Worm (Caenorhabditis elegans): ENCODE measurements around the gene R05A10.3.

The R05A10.3 gene

DNA sequence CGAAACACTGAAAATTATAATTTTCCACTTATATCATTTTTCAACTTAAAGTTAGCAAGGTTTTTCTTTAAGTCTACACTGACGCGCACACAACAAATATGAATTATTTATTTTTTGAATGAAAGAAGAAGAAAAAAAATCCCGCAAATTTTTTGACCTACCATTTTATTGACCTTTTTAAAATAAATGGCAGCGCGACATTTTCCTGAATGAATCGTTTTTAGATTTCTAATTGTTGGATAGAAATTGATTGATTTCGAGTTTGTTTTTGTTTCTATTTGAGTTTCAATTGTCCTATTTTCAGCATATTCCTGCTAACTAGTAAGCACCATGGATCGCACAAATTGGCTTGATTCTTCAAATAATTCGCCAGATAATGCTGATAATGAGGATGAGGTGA, 16.9 kb upstream of the R05A10.3 start, which contains the start of gene K01G12.3:
Gene K01G12.3 (plus strand): TSS at position 301 of the 400 bp plus-strand sequence.
- TF ChIP-seq ceh-36 (tag; optimal IDR thresholded peaks at IDR 0.05) (no peak), F13C5.2 (tag; optimal IDR thresholded peaks at IDR 0.05) (no peak), hmbx-1 (tag; optimal IDR thresholded peaks at IDR 0.05) (no peak), hnd-1 (tag; optimal IDR thresholded peaks at IDR 0.05) (no peak), tbx-11 (GFP tag; IDR thresholded peaks at IDR 0.05) (no peak), sea-1 (GFP tag; conservative IDR thresholded peaks at IDR 0.05) (no peak), aly-1 (tag; optimal IDR thresholded peaks at IDR 0.05) (no peak)

DNA sequence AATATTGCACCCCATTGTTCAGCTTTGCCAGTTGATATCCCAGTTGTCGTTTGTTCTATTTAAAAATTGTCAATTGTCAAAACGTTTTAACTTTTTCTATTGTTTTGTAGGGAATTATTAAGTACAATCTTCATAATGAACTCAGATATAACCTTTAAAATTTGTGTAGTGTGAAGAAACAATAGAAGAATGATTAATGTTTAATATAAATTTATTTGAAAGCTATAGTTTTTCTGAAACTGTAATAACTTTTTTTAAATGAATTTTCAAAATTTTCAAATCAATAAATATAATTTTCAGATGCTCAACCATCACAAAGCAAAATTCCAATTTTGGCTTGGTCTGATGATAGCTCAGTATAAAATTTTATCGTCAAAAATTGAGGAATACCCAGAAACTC, 15.6 kb upstream of the R05A10.3 start, which contains the start of gene K01G12.22:
Gene K01G12.22 (plus strand): TSS at position 301 of the 400 bp plus-strand sequence.
- TF ChIP-seq B0310.2 (tag; optimal IDR thresholded peaks at IDR 0.05) (no peak), ceh-13 (GFP tag; optimal IDR thresholded peaks at IDR 0.05) (no peak), ama-1 (optimal IDR thresholded peaks at IDR 0.05) (no peak), flt-1 (GFP tag; IDR thresholded peaks at IDR 0.05) (no peak), pes-1 (GFP tag; IDR thresholded peaks at IDR 0.05) (no peak), ceh-36 (tag; optimal IDR thresholded peaks at IDR 0.05) (no peak), aly-1 (tag; optimal IDR thresholded peaks at IDR 0.05) (no peak), tra-4 (tag; optimal IDR thresholded peaks at IDR 0.05) (no peak), scrt-1 (GFP tag; IDR thresholded peaks at IDR 0.05) (no peak), F13C5.2 (tag; optimal IDR thresholded peaks at IDR 0.05) (no peak), tbx-37 (GFP tag; conservative IDR thresholded peaks at IDR 0.05) (no peak), hmg-4 (GFP tag; optimal IDR thresholded peaks at IDR 0.05) (no peak), sea-1 (GFP tag; conservative IDR thresholded peaks at IDR 0.05) (no peak), hmbx-1 (tag; optimal IDR thresholded peaks at IDR 0.05) (no peak), hnd-1 (tag; optimal IDR thresholded peaks at IDR 0.05) (no peak), ets-7 (tag; optimal IDR thresholded peaks at IDR 0.05) (no peak), tbx-11 (GFP tag; IDR thresholded peaks at IDR 0.05) (no peak)

DNA sequence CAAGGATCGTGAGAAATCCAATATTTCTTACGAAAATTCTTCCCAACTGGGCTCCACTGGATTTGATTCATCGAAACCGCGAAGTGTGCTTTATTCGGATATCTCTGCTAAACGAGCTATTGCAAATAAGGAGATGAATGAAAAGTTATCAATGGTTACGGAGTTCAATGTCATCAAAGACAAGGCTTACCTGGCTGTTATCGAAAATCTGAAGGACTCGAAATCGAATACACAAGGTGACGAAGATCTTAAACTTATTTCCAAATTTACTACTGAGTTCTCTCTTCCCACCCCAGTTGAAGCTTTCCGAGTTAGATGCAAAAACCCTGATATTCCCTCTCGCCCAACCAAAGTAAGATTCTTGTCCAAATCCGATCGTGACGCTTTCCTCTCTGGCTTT, 10.0 kb upstream of the R05A10.3 start:
- TF ChIP-seq hmbx-1 (tag; optimal IDR thresholded peaks at IDR 0.05) = no peak
- no peak for TF ChIP-seq tbx-11 (GFP tag; IDR thresholded peaks at IDR 0.05)
- TF ChIP-seq hnd-1 (tag; optimal IDR thresholded peaks at IDR 0.05) = no peak
- TF ChIP-seq ama-1 (optimal IDR thresholded peaks at IDR 0.05) = no peak
- TF ChIP-seq scrt-1 (GFP tag; IDR thresholded peaks at IDR 0.05) = no peak

DNA sequence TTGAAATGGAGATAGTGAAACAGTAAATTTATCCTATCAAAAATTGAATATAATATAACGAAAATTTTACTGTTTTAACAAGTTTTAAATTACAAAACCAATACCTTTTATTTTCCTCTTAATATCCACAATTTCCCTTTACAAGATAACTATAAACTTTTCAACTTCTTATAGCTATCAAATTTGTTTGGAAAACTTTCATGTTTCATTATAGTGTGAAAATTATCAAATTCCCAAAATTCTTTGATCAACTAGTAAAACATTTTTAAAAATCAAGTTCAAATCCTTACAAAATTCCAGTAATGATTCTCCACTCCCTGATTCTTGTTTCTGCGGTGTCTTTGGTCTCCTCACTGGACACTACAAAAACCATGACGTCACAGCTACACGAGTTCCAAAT, 5.8 kb upstream of the R05A10.3 start, which contains the start of gene R05A10.1:
Gene R05A10.1 (plus strand): TSS at position 301 of the 400 bp plus-strand sequence.
- TF ChIP-seq sea-1 (GFP tag; conservative IDR thresholded peaks at IDR 0.05) (no peak), hmg-4 (GFP tag; optimal IDR thresholded peaks at IDR 0.05) (no peak), flt-1 (GFP tag; IDR thresholded peaks at IDR 0.05) (no peak)

DNA sequence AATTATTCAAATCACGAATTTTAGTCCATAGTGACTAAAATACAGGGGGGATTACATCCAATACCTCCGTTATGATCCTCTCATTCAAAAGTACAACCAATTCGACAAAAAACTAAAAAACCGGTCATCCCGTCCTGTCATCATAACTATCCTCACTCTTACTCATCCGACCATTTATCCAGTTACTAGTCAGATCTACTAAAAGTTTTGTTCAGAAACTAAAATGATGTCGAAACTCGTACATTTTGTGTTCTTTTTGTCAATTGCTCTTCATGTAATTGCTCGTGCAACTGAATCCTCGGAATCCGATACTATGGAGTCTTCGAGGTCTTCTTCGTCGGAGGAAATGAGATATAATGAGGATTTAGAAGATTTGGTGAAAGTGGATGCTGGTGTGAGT, 785 bp upstream of the R05A10.3 start, which contains the start of gene R05A10.2:
Gene R05A10.2 (plus strand): TSS at position 214 of the 400 bp plus-strand sequence.
- no peak for TF ChIP-seq ceh-36 (tag; optimal IDR thresholded peaks at IDR 0.05)
- TF ChIP-seq hmbx-1 (tag; optimal IDR thresholded peaks at IDR 0.05) = no peak
- no peak for TF ChIP-seq B0310.2 (tag; optimal IDR thresholded peaks at IDR 0.05)
- TF ChIP-seq aly-1 (tag; optimal IDR thresholded peaks at IDR 0.05) = no peak
- no peak for TF ChIP-seq tbx-37 (GFP tag; conservative IDR thresholded peaks at IDR 0.05)
- no peak for TF ChIP-seq ceh-13 (GFP tag; optimal IDR thresholded peaks at IDR 0.05)
- no peak for TF ChIP-seq flt-1 (GFP tag; IDR thresholded peaks at IDR 0.05)
- TF ChIP-seq ama-1 (optimal IDR thresholded peaks at IDR 0.05) = no peak
- TF ChIP-seq hnd-1 (tag; optimal IDR thresholded peaks at IDR 0.05) = no peak
- no peak for TF ChIP-seq sea-1 (GFP tag; conservative IDR thresholded peaks at IDR 0.05)
- TF ChIP-seq scrt-1 (GFP tag; IDR thresholded peaks at IDR 0.05) = no peak
- TF ChIP-seq hmg-4 (GFP tag; optimal IDR thresholded peaks at IDR 0.05) = no peak
- no peak for TF ChIP-seq ets-7 (tag; optimal IDR thresholded peaks at IDR 0.05)
- no peak for TF ChIP-seq tbx-11 (GFP tag; IDR thresholded peaks at IDR 0.05)
- no peak for TF ChIP-seq tra-4 (tag; optimal IDR thresholded peaks at IDR 0.05)
- no peak for TF ChIP-seq F13C5.2 (tag; optimal IDR thresholded peaks at IDR 0.05)
- no peak for TF ChIP-seq pes-1 (GFP tag; IDR thresholded peaks at IDR 0.05)

DNA sequence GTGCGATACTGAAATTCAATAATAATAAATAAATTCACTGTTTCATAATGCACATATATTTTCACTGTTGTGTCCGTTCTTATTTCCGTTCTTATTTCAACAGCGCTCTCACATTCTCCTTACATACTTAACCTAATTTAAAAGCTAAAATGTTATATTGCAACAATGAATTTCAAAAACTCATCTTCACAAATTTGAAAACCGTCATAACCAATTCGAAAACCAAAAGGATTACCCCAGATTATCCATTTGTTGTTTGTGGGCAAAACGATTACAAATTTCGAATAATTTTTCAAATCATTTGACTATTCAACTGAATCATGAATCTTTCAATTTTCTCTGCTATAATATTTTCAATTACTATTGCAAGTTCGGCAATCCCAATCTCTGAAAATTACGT, 4.1 kb downstream of the R05A10.3 start, which contains the start of gene R05A10.4:
Gene R05A10.4 (plus strand): TSS at position 301 of the 400 bp plus-strand sequence.
- no peak for TF ChIP-seq aly-1 (tag; optimal IDR thresholded peaks at IDR 0.05)
- TF ChIP-seq hmg-4 (GFP tag; optimal IDR thresholded peaks at IDR 0.05) = no peak
- TF ChIP-seq sea-1 (GFP tag; conservative IDR thresholded peaks at IDR 0.05) = no peak
- no peak for TF ChIP-seq ceh-13 (GFP tag; optimal IDR thresholded peaks at IDR 0.05)
- no peak for TF ChIP-seq ceh-36 (tag; optimal IDR thresholded peaks at IDR 0.05)
- no peak for TF ChIP-seq tbx-37 (GFP tag; conservative IDR thresholded peaks at IDR 0.05)
- TF ChIP-seq hmbx-1 (tag; optimal IDR thresholded peaks at IDR 0.05) = no peak
- no peak for TF ChIP-seq ama-1 (optimal IDR thresholded peaks at IDR 0.05)
- no peak for TF ChIP-seq B0310.2 (tag; optimal IDR thresholded peaks at IDR 0.05)
- TF ChIP-seq F13C5.2 (tag; optimal IDR thresholded peaks at IDR 0.05) = no peak
- TF ChIP-seq tra-4 (tag; optimal IDR thresholded peaks at IDR 0.05) = no peak
- no peak for TF ChIP-seq scrt-1 (GFP tag; IDR thresholded peaks at IDR 0.05)
- no peak for TF ChIP-seq pes-1 (GFP tag; IDR thresholded peaks at IDR 0.05)
- no peak for TF ChIP-seq tbx-11 (GFP tag; IDR thresholded peaks at IDR 0.05)
- TF ChIP-seq hnd-1 (tag; optimal IDR thresholded peaks at IDR 0.05) = no peak
- TF ChIP-seq flt-1 (GFP tag; IDR thresholded peaks at IDR 0.05) = no peak
- no peak for TF ChIP-seq ets-7 (tag; optimal IDR thresholded peaks at IDR 0.05)

DNA sequence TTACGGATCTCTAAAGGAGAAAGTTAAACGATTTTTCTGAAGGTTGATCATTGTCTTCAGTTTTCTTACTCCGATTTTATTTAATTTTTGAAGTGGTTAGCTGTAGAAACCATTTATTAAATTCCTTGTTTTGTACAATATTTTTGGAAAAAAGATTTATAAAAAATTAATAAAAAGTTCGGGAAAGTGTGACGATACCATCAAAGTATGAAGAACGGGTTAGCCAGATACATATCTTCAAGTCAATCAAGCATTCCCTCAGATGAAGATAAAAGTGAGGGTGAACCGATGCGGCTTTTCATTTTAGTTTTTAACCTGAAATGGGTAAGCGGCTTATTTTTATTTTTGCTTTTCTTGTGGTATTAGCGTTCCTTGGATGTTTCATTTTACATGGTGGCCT, 10.8 kb downstream of the R05A10.3 start, which contains the start of gene R05A10.6:
Gene R05A10.6 (plus strand): TSS at position 301 of the 400 bp plus-strand sequence.
- TF ChIP-seq aly-1 (tag; optimal IDR thresholded peaks at IDR 0.05) (no peak), ets-7 (tag; optimal IDR thresholded peaks at IDR 0.05) (no peak), hmbx-1 (tag; optimal IDR thresholded peaks at IDR 0.05) (no peak), scrt-1 (GFP tag; IDR thresholded peaks at IDR 0.05) (no peak)

ce11 chrIV:14164109-14164508, 12.2 kb downstream of the R05A10.3 start:
- TF ChIP-seq flt-1 (GFP tag; IDR thresholded peaks at IDR 0.05) (no peak), tra-4 (tag; optimal IDR thresholded peaks at IDR 0.05) (no peak), ets-7 (tag; optimal IDR thresholded peaks at IDR 0.05) (no peak)

All from whole organism, early embryonic.